Worm (Caenorhabditis elegans) whole organism, young adult: ENCODE data around the gene C24F3.2.

ENCODE experiments used
- B0336.3 ChIP-seq: fragments of 200-800 bp; sonication (Bioruptor generic); IDR thresholded peaks from 2 replicates; pipeline ENCODE4 v1.3.6; 2022; ENCODE audit warnings: missing genetic modification characterization, missing compliant biosample characterization
- D2030.7 ChIP-seq: fragments of 200-800 bp; sonication (Bioruptor generic); IDR thresholded peaks from 2 replicates; pipeline ENCODE4 v1.3.6; 2022; ENCODE audit warnings: missing genetic modification reagents, missing genetic modification characterization, missing compliant biosample characterization
- F57A8.1 ChIP-seq: fragments of 200-800 bp; sonication (Bioruptor generic); optimal IDR thresholded peaks from 2 replicates; lab custom pipeline; 2018; ENCODE audit warnings: mild to moderate bottlenecking, missing genetic modification characterization, moderate library complexity, missing compliant biosample characterization
- attf-6 ChIP-seq: fragments of 200-800 bp; sonication (Bioruptor generic); IDR thresholded peaks from 2 replicates; pipeline ENCODE4 v1.3.6; 2022; ENCODE audit warnings: missing genetic modification reagents, missing genetic modification characterization, missing compliant biosample characterization
- chd-7 ChIP-seq: sonication (generic microtip); optimal IDR thresholded peaks from 2 replicates; lab custom pipeline; 2016; ENCODE audit warnings: mild to moderate bottlenecking, missing genetic modification characterization, moderate library complexity, missing compliant biosample characterization
- dpl-1 ChIP-seq: fragments of 150-350 bp; optimal IDR thresholded peaks from 2 replicates; lab custom pipeline; 2014; ENCODE audit warnings: missing biosample characterization, missing genetic modification reagents, missing genetic modification characterization
- egl-44 ChIP-seq: fragments of 200-800 bp; sonication (Bioruptor generic); IDR thresholded peaks from 2 replicates; pipeline ENCODE4 v1.3.6; 2022; ENCODE audit warnings: missing genetic modification reagents, missing genetic modification characterization, missing compliant biosample characterization
- pha-4 ChIP-seq: fragments of 150-350 bp; sonication (generic microtip); optimal IDR thresholded peaks from 2 replicates; lab custom pipeline; 2014; ENCODE audit warnings: missing biosample characterization, missing genetic modification reagents, missing genetic modification characterization
- snpc-4 ChIP-seq, 5 experiments: fragments of 150-350 bp in 1 of 5; sonication (generic microtip) in 4 of 5; optimal IDR thresholded peaks; 2 replicates each; lab custom pipeline; 2014 to 2018; ENCODE audit warnings: missing genetic modification characterization in 5 of 5, missing biosample characterization in 3 of 5, antibody characterized with exemption in 2 of 5, mild to moderate bottlenecking in 2 of 5, missing compliant biosample characterization in 2 of 5, missing genotype in 2 of 5, moderate library complexity in 2 of 5, missing genetic modification reagents in 1 of 5
- ztf-3 ChIP-seq: fragments of 200-800 bp; sonication (Bioruptor generic); optimal IDR thresholded peaks from 2 replicates; lab custom pipeline; 2018; ENCODE audit warnings: mild to moderate bottlenecking, missing genetic modification characterization, missing compliant biosample characterization

DNA sequence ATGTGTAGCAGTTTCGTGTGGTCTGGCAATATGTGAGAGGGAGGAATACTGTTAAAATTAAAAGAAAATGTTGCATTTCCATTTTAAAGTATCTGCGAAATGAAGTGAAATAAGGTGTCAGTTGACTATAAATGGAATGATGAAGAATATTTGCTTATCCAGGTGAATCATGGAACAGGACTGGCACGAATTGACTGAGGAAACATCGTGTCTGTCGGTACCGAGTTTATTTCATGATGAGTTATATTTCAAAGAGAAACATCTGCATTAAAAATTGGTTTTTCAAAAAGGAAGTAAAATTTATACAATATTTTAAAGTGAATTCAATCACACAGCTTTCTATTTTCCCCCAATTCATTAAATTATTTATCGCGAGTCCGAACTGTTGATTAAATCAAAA is 5.2 kb downstream of the C24F3.2 start, which contains the start of gene F01G10.6:
- TF ChIP-seq attf-6 (GFP tag; lab: Robert Waterston, UW) (no peak), ztf-3 (GFP tag; lab: Kevin White, UChicago) (no peak), egl-44 (GFP tag; lab: Robert Waterston, UW) (no peak), chd-7 (tag; lab: Kevin White, UChicago) (no peak), D2030.7 (GFP tag; lab: Robert Waterston, UW) (no peak), F57A8.1 (GFP tag; lab: Kevin White, UChicago) (no peak), B0336.3 (GFP tag; lab: Robert Waterston, UW) (no peak), snpc-4 (GFP tag; optimal IDR thresholded peaks at IDR 0.05; lab: Kevin White, UChicago) (no peak), snpc-4 (tag; optimal IDR thresholded peaks at IDR 0.05; lab: Kevin White, UChicago) (no peak), dpl-1 (GFP tag; lab: Kevin White, UChicago) (no peak), pha-4 (tag; lab: Kevin White, UChicago) (no peak)
